Worm (Caenorhabditis elegans) whole organism, early embryonic: Measurements from ENCODE around the gene ergi-1.

Source experiments
- B0310.2 ChIP-seq: sonication (generic microtip); optimal IDR thresholded peaks from 2 replicates; lab custom pipeline; 2016; ENCODE audit warnings: mild to moderate bottlenecking, missing genetic modification characterization, missing compliant biosample characterization
- F13C5.2 ChIP-seq: sonication (generic microtip); optimal IDR thresholded peaks from 2 replicates; lab custom pipeline; 2017; ENCODE audit warnings: mild to moderate bottlenecking, missing genetic modification characterization, inconsistent platforms, missing compliant biosample characterization
- aly-1 ChIP-seq: sonication (generic microtip); optimal IDR thresholded peaks from 2 replicates; lab custom pipeline; 2016; ENCODE audit warnings: missing genetic modification characterization, missing compliant biosample characterization
- ama-1 ChIP-seq: fragments of 150-350 bp; optimal IDR thresholded peaks from 2 replicates; lab custom pipeline; 2014
- ceh-13 ChIP-seq: fragments of 200-800 bp; sonication (Bioruptor generic); optimal IDR thresholded peaks from 2 replicates; lab custom pipeline; 2018; ENCODE audit warnings: mild to moderate bottlenecking, missing genetic modification characterization, missing compliant biosample characterization
- ceh-36 ChIP-seq: sonication (generic microtip); optimal IDR thresholded peaks from 2 replicates; lab custom pipeline; 2016; ENCODE audit warnings: missing genetic modification characterization, inconsistent platforms, missing compliant biosample characterization
- ets-7 ChIP-seq: sonication (generic microtip); optimal IDR thresholded peaks from 2 replicates; lab custom pipeline; 2016; ENCODE audit warnings: missing genotype, missing genetic modification characterization, missing compliant biosample characterization
- flt-1 ChIP-seq: fragments of 200-800 bp; sonication (Bioruptor generic); IDR thresholded peaks from 2 replicates; pipeline ENCODE4 v1.3.6; 2022; ENCODE audit warnings: missing genetic modification characterization, missing compliant biosample characterization
- hmbx-1 ChIP-seq: sonication (generic microtip); optimal IDR thresholded peaks from 2 replicates; lab custom pipeline; 2016; ENCODE audit warnings: mild to moderate bottlenecking, missing genetic modification characterization, missing compliant biosample characterization
- hmg-4 ChIP-seq: fragments of 200-800 bp; sonication (Bioruptor generic); optimal IDR thresholded peaks from 2 replicates; lab custom pipeline; 2018; ENCODE audit warnings: mild to moderate bottlenecking, missing genetic modification characterization, missing compliant biosample characterization
- hnd-1 ChIP-seq: sonication (generic microtip); optimal IDR thresholded peaks from 2 replicates; lab custom pipeline; 2016; ENCODE audit warnings: missing genetic modification characterization, missing compliant biosample characterization
- pes-1 ChIP-seq: fragments of 200-800 bp; sonication (Bioruptor generic); IDR thresholded peaks from 2 replicates; pipeline ENCODE4 v1.3.6; 2022; ENCODE audit warnings: missing genetic modification reagents, missing genetic modification characterization, missing compliant biosample characterization
- scrt-1 ChIP-seq: fragments of 200-800 bp; sonication (Bioruptor generic); IDR thresholded peaks from 2 replicates; pipeline ENCODE4 v1.3.6; 2022; ENCODE audit warnings: missing genetic modification characterization, missing compliant biosample characterization
- sea-1 ChIP-seq: fragments of 200-800 bp; sonication (Bioruptor generic); conservative IDR thresholded peaks from 2 replicates; pipeline ENCODE4 v1.3.6; 2022; ENCODE audit warnings: missing genetic modification characterization, missing compliant biosample characterization
- tbx-11 ChIP-seq: fragments of 200-800 bp; sonication (Bioruptor generic); IDR thresholded peaks from 2 replicates; pipeline ENCODE4 v1.3.6; 2022; ENCODE audit warnings: missing genetic modification characterization, missing compliant biosample characterization
- tbx-37 ChIP-seq: fragments of 200-800 bp; sonication (Bioruptor generic); conservative IDR thresholded peaks from 2 replicates; pipeline ENCODE4 v1.3.6; 2022; ENCODE audit warnings: missing genetic modification reagents, missing genetic modification characterization, missing compliant biosample characterization
- tra-4 ChIP-seq: sonication (generic microtip); optimal IDR thresholded peaks from 2 replicates; lab custom pipeline; 2017; ENCODE audit warnings: missing genetic modification characterization, missing compliant biosample characterization

ergi-1 gene

DNA sequence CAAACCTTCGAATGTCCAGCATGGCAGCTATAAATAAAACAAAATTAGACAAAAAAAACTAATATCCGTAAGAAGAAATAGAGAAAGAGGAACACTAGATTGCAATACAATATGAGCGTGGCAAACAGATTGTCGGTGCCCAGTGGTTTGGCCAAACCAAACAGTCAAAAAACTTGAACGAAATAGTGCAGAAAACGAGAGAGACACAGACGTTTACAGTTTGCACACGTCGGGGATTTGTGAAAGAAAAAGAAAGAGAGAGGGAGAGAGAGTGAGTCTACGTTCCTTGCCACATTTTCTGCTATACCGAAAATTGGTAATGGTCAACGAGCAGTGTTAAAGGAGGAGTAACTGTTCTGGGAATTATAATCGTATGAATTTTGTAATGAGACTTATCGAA is at the start of gene ergi-1:
Gene ergi-1, minus strand, starts transcription at position 101 of the 400 bp plus-strand sequence.
- no peak for TF ChIP-seq flt-1 (GFP tag; lab: Robert Waterston, UW)
- TF ChIP-seq B0310.2 (tag; lab: Kevin White, UChicago): no peak

DNA sequence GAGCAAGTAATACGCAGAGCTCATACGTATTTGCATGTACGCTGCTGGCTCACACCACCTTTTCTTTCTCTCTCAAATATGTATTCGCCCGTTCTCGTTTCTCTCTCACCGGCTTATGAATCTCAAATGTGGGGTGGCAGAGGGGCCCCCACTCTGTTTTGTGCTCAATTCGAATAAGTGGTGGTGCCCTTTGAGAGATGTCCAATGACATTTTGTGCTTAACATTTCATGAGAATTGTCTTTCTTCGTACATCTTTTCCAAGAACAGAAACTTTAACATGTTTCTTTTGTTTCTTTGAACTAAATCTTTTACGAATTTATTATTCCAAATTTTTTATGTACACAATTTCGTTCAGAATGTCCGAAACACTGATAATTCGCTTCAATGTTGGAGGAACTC is 48.9 kb upstream of the ergi-1 start, which contains the start of gene F49H12.3:
Gene F49H12.3, plus strand, starts transcription at position 357 of the 400 bp plus-strand sequence.
- TF ChIP-seq tra-4 (tag; lab: Kevin White, UChicago) (no peak), pes-1 (GFP tag; lab: Robert Waterston, UW) (no peak), hnd-1 (tag; lab: Kevin White, UChicago) (no peak), F13C5.2 (tag; lab: Kevin White, UChicago) (no peak), ceh-13 (GFP tag; lab: Kevin White, UChicago) (no peak), scrt-1 (GFP tag; lab: Robert Waterston, UW) (no peak), B0310.2 (tag; lab: Kevin White, UChicago) (no peak), ets-7 (tag; lab: Kevin White, UChicago) (no peak), aly-1 (tag; lab: Kevin White, UChicago) (no peak), hmg-4 (GFP tag; lab: Kevin White, UChicago) (no peak), ceh-36 (tag; lab: Kevin White, UChicago) (no peak), ama-1 (lab: Kevin White, UChicago) (no peak), flt-1 (GFP tag; lab: Robert Waterston, UW) (no peak), sea-1 (GFP tag; lab: Robert Waterston, UW) (no peak)

DNA sequence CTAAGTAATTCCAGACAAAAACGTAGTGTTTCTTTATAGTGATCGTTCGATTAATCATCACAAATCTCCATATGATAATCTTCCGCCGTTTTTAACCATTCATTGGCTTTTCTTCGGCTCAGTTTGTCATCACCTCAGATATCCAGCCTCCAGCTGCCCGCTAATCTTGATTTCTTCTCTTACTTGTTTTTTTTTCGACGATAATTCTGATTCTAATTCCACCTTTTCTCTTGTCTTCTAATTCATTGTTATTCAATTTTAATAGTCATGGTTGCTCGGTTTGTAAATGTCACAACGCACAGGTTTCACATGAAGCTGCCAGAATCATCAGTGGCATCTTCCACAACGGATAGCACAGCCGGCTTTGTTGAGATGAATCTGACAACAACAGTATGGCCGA is 44.5 kb upstream of the ergi-1 start, which contains the start of gene F49H12.4:
Gene F49H12.4, plus strand, starts transcription at position 301 of the 400 bp plus-strand sequence.
- no peak for TF ChIP-seq tbx-37 (GFP tag; lab: Robert Waterston, UW)
- TF ChIP-seq tbx-11 (GFP tag; lab: Robert Waterston, UW): no peak
- no peak for TF ChIP-seq aly-1 (tag; lab: Kevin White, UChicago)
- TF ChIP-seq F13C5.2 (tag; lab: Kevin White, UChicago): no peak
- no peak for TF ChIP-seq hmg-4 (GFP tag; lab: Kevin White, UChicago)
- TF ChIP-seq ceh-13 (GFP tag; lab: Kevin White, UChicago): no peak
- no peak for TF ChIP-seq pes-1 (GFP tag; lab: Robert Waterston, UW)
- no peak for TF ChIP-seq sea-1 (GFP tag; lab: Robert Waterston, UW)
- no peak for TF ChIP-seq hnd-1 (tag; lab: Kevin White, UChicago)

DNA sequence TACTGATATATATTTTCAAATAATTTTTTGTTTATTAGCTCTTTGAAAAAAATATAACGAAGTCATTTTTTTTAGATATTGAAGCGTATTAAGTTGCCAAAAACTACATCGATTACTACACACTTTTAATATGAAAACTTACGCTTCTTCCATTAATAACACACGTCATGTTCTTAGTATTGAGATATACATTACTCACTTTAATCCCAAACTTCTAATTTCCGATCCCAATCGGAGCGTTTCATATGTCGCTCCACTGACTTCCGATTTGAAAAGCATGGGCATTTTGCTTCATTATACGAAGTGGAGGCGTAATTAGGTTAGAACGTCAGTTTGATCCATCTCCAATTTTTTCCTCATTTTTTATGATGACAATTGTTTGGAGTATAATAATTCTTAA is 43.8 kb upstream of the ergi-1 start:
- TF ChIP-seq ceh-13 (GFP tag; lab: Kevin White, UChicago) (no peak), ceh-36 (tag; lab: Kevin White, UChicago) (no peak)

DNA sequence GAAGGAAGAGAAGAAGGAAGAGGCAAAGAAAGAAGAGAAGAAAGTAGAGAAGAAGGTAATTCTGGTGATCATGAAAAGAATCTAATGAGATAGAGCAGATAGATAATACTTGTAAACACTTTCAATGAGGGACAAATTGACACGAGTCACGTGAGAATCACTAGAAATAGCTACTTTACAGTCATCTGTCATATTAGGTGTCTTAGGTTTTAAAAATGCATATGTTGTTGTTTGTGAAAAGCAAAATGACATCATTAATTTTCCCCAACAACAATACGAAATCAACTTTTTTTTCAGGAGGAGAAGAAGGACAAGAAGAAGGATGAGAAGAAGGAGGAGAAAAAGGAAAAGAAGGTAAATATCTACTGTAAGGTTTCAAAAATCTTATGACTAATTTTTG is 40.1 kb upstream of the ergi-1 start:
- TF ChIP-seq tbx-37 (GFP tag; lab: Robert Waterston, UW) (no peak), aly-1 (tag; lab: Kevin White, UChicago) (no peak), hmbx-1 (tag; lab: Kevin White, UChicago) (no peak), F13C5.2 (tag; lab: Kevin White, UChicago) (no peak), scrt-1 (GFP tag; lab: Robert Waterston, UW) (no peak), pes-1 (GFP tag; lab: Robert Waterston, UW) (no peak)

DNA sequence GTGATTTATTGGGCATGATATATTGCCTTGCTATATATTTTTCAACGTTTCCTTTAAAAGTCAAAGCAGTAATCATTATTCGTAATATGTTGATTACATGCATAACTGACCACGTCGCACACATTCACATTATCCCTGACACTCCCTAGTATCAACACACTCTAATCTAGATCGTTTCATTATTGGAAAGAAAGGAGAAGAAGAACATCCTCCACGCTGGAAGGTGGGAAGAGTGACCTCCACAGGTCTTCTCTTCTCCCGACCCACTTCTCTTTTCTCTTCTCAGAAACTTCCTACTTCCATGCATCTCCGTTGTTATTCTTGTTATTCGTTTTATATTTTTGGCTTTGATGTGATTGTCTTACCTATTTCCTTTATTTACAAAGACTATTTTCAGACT is 39.0 kb upstream of the ergi-1 start, which contains the start of gene txdc-12.2:
Gene txdc-12.2, plus strand, starts transcription at position 396 of the 400 bp plus-strand sequence.
- no peak for TF ChIP-seq aly-1 (tag; lab: Kevin White, UChicago)
- TF ChIP-seq flt-1 (GFP tag; lab: Robert Waterston, UW): no peak
- TF ChIP-seq hmg-4 (GFP tag; lab: Kevin White, UChicago): no peak
- TF ChIP-seq hmbx-1 (tag; lab: Kevin White, UChicago): no peak

DNA sequence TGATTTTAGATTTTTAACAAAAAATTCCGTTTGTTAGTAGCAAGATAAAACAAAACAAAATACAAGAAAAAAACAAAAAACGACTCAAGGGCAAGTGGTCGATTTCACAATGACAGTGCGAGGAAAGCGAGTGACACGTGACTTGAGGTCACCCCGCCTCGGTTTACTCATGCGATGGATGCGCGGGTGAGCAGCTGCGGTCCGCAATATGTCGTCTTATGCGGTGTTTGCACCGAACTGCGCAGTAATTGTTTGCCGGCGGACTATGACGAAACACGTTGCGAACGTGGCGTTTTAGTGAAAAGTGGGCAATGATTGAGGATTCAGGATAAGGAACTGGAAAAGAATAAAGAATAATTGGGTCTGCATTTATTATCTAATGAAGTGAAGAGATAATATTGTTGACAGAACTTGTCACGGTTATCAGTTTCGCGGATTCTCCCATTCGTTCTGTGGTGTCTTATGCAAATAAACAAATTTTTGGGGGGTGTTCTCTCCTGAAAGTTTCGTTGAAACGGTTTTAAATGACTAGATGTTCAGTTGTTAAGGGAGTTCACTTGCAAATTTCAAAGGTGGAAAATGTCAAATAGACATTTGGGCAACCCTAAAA is 36.4 kb upstream of the ergi-1 start:
- peak; percentile 38 for TF ChIP-seq hmg-4 (GFP tag; lab: Kevin White, UChicago)
- peak; percentile 63 for TF ChIP-seq F13C5.2 (tag; lab: Kevin White, UChicago)
- TF ChIP-seq ama-1 (lab: Kevin White, UChicago): no peak
- TF ChIP-seq ceh-36 (tag; lab: Kevin White, UChicago): no peak

DNA sequence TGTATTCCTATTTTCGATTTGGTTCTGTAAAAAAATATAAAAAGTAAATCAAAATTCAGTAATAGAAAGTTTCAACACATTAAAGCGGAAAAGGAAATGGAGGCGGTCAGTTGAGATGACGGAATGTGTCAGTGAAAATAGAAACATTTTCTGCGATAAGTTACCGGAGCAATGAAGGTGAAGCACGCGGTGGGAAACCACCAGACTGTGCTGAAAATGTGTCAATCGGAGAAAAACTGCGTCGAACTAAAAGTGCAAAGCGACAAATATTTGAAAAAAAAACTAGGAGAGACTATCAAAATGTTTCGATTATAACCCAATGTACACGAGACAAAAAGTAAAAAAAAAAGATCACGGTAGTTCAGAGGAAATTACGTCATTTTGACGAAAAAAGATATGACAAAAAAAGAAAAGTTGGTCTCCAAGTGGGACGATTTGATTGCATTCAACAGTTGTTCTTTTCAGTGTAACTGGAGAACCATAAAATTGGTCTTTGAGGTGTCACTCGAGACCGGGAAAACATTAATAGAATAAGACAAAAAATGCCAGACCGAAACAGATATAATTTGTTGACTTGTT is 35.4 kb upstream of the ergi-1 start, which contains the start of gene acl-4:
Gene acl-4, minus strand, starts transcription at position 27 of the 579 bp plus-strand sequence.
- TF ChIP-seq tbx-37 (GFP tag; lab: Robert Waterston, UW) (no peak), aly-1 (tag; lab: Kevin White, UChicago) (no peak), flt-1 (GFP tag; lab: Robert Waterston, UW) (no peak), tbx-11 (GFP tag; lab: Robert Waterston, UW) (no peak), ama-1 (lab: Kevin White, UChicago) (no peak), sea-1 (GFP tag; lab: Robert Waterston, UW) (no peak), ceh-36 (tag; lab: Kevin White, UChicago) (no peak), tra-4 (tag; lab: Kevin White, UChicago) (no peak), hmg-4 (GFP tag; lab: Kevin White, UChicago) (no peak)
